Worm (Caenorhabditis elegans) whole organism, late embryonic: Measurements from ENCODE around the gene col-119.
"Not testable (repeated sequence)": the region's sequence is repeated elsewhere in the genome, so short reads cannot be mapped to it uniquely, and the experiment has no call there.

Experiments used
- F13H6.1 ChIP-seq: sonication (generic microtip); optimal IDR thresholded peaks from 2 replicates; lab custom pipeline; 2016; ENCODE audit warnings: missing genetic modification characterization, missing compliant biosample characterization
- K02D7.2 ChIP-seq: sonication (generic microtip); optimal IDR thresholded peaks from 2 replicates; lab custom pipeline; 2017; ENCODE audit warnings: mild to moderate bottlenecking, missing genetic modification characterization, missing compliant biosample characterization
- K09A11.1 ChIP-seq: sonication (generic microtip); optimal IDR thresholded peaks from 2 replicates; lab custom pipeline; 2017; ENCODE audit warnings: antibody characterized with exemption, mild to moderate bottlenecking, missing genetic modification characterization, missing compliant biosample characterization; ENCODE audit not compliant: insufficient read depth
- Y22D7AL.16 ChIP-seq: sonication (generic microtip); optimal IDR thresholded peaks from 2 replicates; lab custom pipeline; 2016; ENCODE audit warnings: missing genetic modification characterization, missing compliant biosample characterization
- ceh-14 ChIP-seq: sonication (generic microtip); optimal IDR thresholded peaks from 2 replicates; lab custom pipeline; 2016; ENCODE audit warnings: missing genotype, missing genetic modification characterization, missing compliant biosample characterization
- ceh-19 ChIP-seq: fragments of 200-800 bp; sonication (Bioruptor generic); optimal IDR thresholded peaks from 2 replicates; lab custom pipeline; 2018; ENCODE audit warnings: mild to moderate bottlenecking, missing genetic modification characterization, missing compliant biosample characterization
- ceh-2 ChIP-seq: sonication (generic microtip); optimal IDR thresholded peaks from 2 replicates; lab custom pipeline; 2016; ENCODE audit warnings: missing genotype, missing genetic modification characterization, missing compliant biosample characterization
- ceh-34 ChIP-seq: sonication (generic microtip); optimal IDR thresholded peaks from 2 replicates; lab custom pipeline; 2016; ENCODE audit warnings: mild to moderate bottlenecking, missing genetic modification characterization, missing compliant biosample characterization
- ceh-45 ChIP-seq: fragments of 200-800 bp; sonication (Bioruptor generic); IDR thresholded peaks from 2 replicates; pipeline ENCODE4 v1.3.6; 2022; ENCODE audit warnings: missing genetic modification reagents, missing genetic modification characterization, missing compliant biosample characterization
- dve-1 ChIP-seq: sonication (generic microtip); optimal IDR thresholded peaks from 2 replicates; lab custom pipeline; 2017; ENCODE audit warnings: antibody characterized with exemption, mild to moderate bottlenecking, missing genetic modification characterization, missing compliant biosample characterization
- ets-4 ChIP-seq: sonication (generic microtip); optimal IDR thresholded peaks from 2 replicates; lab custom pipeline; 2016; ENCODE audit warnings: missing genetic modification characterization, missing compliant biosample characterization
- eyg-1 ChIP-seq: sonication (generic microtip); optimal IDR thresholded peaks from 2 replicates; lab custom pipeline; 2016; ENCODE audit warnings: missing genotype, missing genetic modification characterization, missing compliant biosample characterization
- fkh-10 ChIP-seq: fragments of 150-350 bp; optimal IDR thresholded peaks from 2 replicates; lab custom pipeline; 2014; ENCODE audit warnings: missing biosample characterization, missing genetic modification reagents, missing genetic modification characterization
- hlh-15 ChIP-seq: sonication (generic microtip); optimal IDR thresholded peaks from 2 replicates; lab custom pipeline; 2016; ENCODE audit warnings: missing genetic modification characterization, missing compliant biosample characterization
- hlh-30 ChIP-seq: sonication (generic microtip); optimal IDR thresholded peaks from 2 replicates; lab custom pipeline; 2017; ENCODE audit warnings: antibody characterized with exemption, missing genetic modification characterization, missing compliant biosample characterization; ENCODE audit not compliant: insufficient read depth
- hlh-6 ChIP-seq: sonication (generic microtip); optimal IDR thresholded peaks from 2 replicates; lab custom pipeline; 2016; ENCODE audit warnings: missing genotype, missing genetic modification characterization, missing compliant biosample characterization
- lin-11 ChIP-seq: fragments of 200-800 bp; sonication (Bioruptor generic); optimal IDR thresholded peaks from 2 replicates; lab custom pipeline; 2018; ENCODE audit warnings: mild to moderate bottlenecking, missing genetic modification characterization, missing compliant biosample characterization
- madf-2 ChIP-seq: sonication (generic microtip); optimal IDR thresholded peaks from 2 replicates; lab custom pipeline; 2017; ENCODE audit warnings: missing genetic modification characterization, missing compliant biosample characterization
- mec-3 ChIP-seq: sonication (generic microtip); optimal IDR thresholded peaks from 2 replicates; lab custom pipeline; 2016; ENCODE audit warnings: borderline replicate concordance, missing genetic modification characterization, missing compliant biosample characterization
- nfya-1 ChIP-seq: sonication (generic microtip); optimal IDR thresholded peaks from 2 replicates; lab custom pipeline; 2017; ENCODE audit warnings: missing genetic modification characterization, mild to moderate bottlenecking, missing compliant biosample characterization, antibody characterized with exemption, moderate library complexity
- nhr-232 ChIP-seq: sonication (generic microtip); optimal IDR thresholded peaks from 2 replicates; lab custom pipeline; 2016; ENCODE audit warnings: missing genetic modification characterization, missing compliant biosample characterization
- pat-9 ChIP-seq: fragments of 200-800 bp; sonication (Bioruptor generic); optimal IDR thresholded peaks from 2 replicates; lab custom pipeline; 2018; ENCODE audit warnings: mild to moderate bottlenecking, missing genetic modification characterization, moderate library complexity, missing compliant biosample characterization
- pax-1 ChIP-seq: fragments of 150-350 bp; optimal IDR thresholded peaks from 2 replicates; lab custom pipeline; 2014; ENCODE audit warnings: missing biosample characterization, missing genetic modification characterization
- pha-2 ChIP-seq: sonication (generic microtip); optimal IDR thresholded peaks from 2 replicates; lab custom pipeline; 2017; ENCODE audit warnings: mild to moderate bottlenecking, missing genetic modification characterization, missing compliant biosample characterization
- pha-4 ChIP-seq: fragments of 150-350 bp; optimal IDR thresholded peaks from 2 replicates; lab custom pipeline; 2018; ENCODE audit warnings: missing biosample characterization, missing genetic modification reagents, missing genetic modification characterization
- pros-1 ChIP-seq: fragments of 150-350 bp; optimal IDR thresholded peaks from 2 replicates; lab custom pipeline; 2014; ENCODE audit warnings: missing biosample characterization, missing genetic modification reagents, missing genetic modification characterization
- rnt-1 ChIP-seq: sonication (generic microtip); optimal IDR thresholded peaks from 2 replicates; lab custom pipeline; 2016; ENCODE audit warnings: missing genetic modification characterization, missing compliant biosample characterization
- sox-2 ChIP-seq: fragments of 200-800 bp; sonication (Bioruptor generic); IDR thresholded peaks from 2 replicates; pipeline ENCODE4 v1.3.6; 2022; ENCODE audit warnings: missing genetic modification reagents, missing genetic modification characterization, missing compliant biosample characterization
- syd-9 ChIP-seq: sonication (generic microtip); optimal IDR thresholded peaks from 2 replicates; lab custom pipeline; 2016; ENCODE audit warnings: mild to moderate bottlenecking, missing genetic modification characterization, moderate library complexity, missing compliant biosample characterization
- tbx-7 ChIP-seq: sonication (generic microtip); optimal IDR thresholded peaks from 2 replicates; lab custom pipeline; 2016; ENCODE audit warnings: missing genotype, missing genetic modification characterization, missing compliant biosample characterization
- ttx-3 ChIP-seq: sonication (generic microtip); optimal IDR thresholded peaks from 2 replicates; lab custom pipeline; 2016; ENCODE audit warnings: missing genetic modification reagents, missing genetic modification characterization, missing compliant biosample characterization
- unc-3 ChIP-seq, 2 experiments: fragments of 200-800 bp in 1 of 2; sonication (Bioruptor generic) in 1 of 2; sonication (generic microtip) in 1 of 2; conservative IDR thresholded peaks in 1 of 2; optimal IDR thresholded peaks in 1 of 2; 2 replicates each; pipeline versions ENCODE4 v1.3.6 to Lab custom; 2016 to 2022; ENCODE audit warnings: missing compliant biosample characterization in 2 of 2, missing genetic modification characterization in 2 of 2, missing genetic modification reagents in 1 of 2
- unc-55 ChIP-seq: sonication (generic microtip); optimal IDR thresholded peaks from 2 replicates; lab custom pipeline; 2017; ENCODE audit warnings: missing biosample characterization, missing genetic modification reagents, missing genetic modification characterization
- unc-86 ChIP-seq: sonication (generic microtip); optimal IDR thresholded peaks from 2 replicates; lab custom pipeline; 2016; ENCODE audit warnings: missing genetic modification characterization, missing compliant biosample characterization
- zip-5 ChIP-seq: sonication (generic microtip); optimal IDR thresholded peaks from 2 replicates; lab custom pipeline; 2016; ENCODE audit warnings: missing genetic modification characterization, missing compliant biosample characterization
- ztf-16 ChIP-seq: sonication (generic microtip); optimal IDR thresholded peaks from 2 replicates; lab custom pipeline; 2017; ENCODE audit warnings: missing genetic modification characterization, missing compliant biosample characterization

Gene col-119

ce11 chrIV:8965883-8966282 is 13.7 kb downstream of the col-119 start, which contains the start of gene C53B4.2:
C53B4.2 (plus strand) TSS chrIV:8966183.
- TF ChIP-seq hlh-30 (peak; percentile 17), ztf-16 (tag; lab: Kevin White, UChicago) (no peak), mec-3 (tag; lab: Kevin White, UChicago) (no peak)
- TF ChIP-seq, all 69 proteins: peak for 1

ce11 chrIV:8964042-8964441 is 15.6 kb downstream of the col-119 start:
- TF ChIP-seq sox-2 (GFP tag; lab: Robert Waterston, UW): peak; percentile 46
- TF ChIP-seq unc-3 (GFP tag; conservative IDR thresholded peaks at IDR 0.05; lab: Robert Waterston, UW): peak; percentile 75
- TF ChIP-seq unc-3 (tag; optimal IDR thresholded peaks at IDR 0.05; lab: Kevin White, UChicago): not testable (repeated sequence)

DNA sequence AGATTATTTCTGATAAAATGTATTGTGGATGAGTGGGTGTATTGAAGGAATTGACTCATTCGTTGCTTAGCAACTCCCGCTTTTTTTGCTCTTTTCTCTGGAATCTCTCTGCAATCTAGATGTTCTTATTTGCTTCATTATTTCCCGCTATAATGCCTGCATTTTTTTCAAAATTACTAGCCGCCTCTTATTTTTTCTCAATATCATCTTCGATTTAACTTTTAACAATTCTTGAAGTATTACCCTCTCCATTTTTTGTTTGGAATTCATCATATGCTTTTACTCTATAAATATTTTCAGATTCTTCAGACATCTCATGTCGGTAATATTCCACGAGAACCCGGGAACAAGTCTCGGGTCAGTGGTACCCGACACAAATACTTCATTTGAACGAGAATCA is 23.4 kb downstream of the col-119 start, which contains the start of gene tpra-1:
TSS of gene tpra-1 (plus strand) at position 301 of the 400 bp plus-strand sequence.
- TF ChIP-seq ceh-34 (no peak), rnt-1 (tag; lab: Kevin White, UChicago) (no peak), ceh-19 (GFP tag; lab: Kevin White, UChicago) (no peak), hlh-15 (tag; lab: Kevin White, UChicago) (no peak), dve-1 (tag; lab: Kevin White, UChicago) (no peak), Y22D7AL.16 (tag; lab: Kevin White, UChicago) (no peak), pax-1 (tag; lab: Kevin White, UChicago) (no peak), nfya-1 (tag; lab: Kevin White, UChicago) (no peak), fkh-10 (no peak), nhr-232 (tag; lab: Kevin White, UChicago) (no peak), hlh-6 (no peak), tbx-7 (no peak), pha-2 (tag; lab: Kevin White, UChicago) (no peak), pros-1 (tag; lab: Kevin White, UChicago) (no peak), ttx-3 (no peak)

- TF ChIP-seq F13H6.1 (tag; lab: Kevin White, UChicago) (no peak), K09A11.1 (tag; lab: Kevin White, UChicago) (no peak), unc-55 (GFP tag; lab: Kevin White, UChicago) (no peak), unc-86 (tag; lab: Kevin White, UChicago) (no peak), pha-4 (tag; lab: Kevin White, UChicago) (no peak), lin-11 (no peak), ets-4 (no peak), pat-9 (tag; lab: Kevin White, UChicago) (no peak), eyg-1 (no peak), hlh-6 (no peak), ceh-45 (no peak), ceh-14 (tag; lab: Kevin White, UChicago) (no peak), mec-3 (tag; lab: Kevin White, UChicago) (no peak), ceh-2 (no peak), K02D7.2 (tag; lab: Kevin White, UChicago) (no peak), zip-5 (tag; lab: Kevin White, UChicago) (no peak), syd-9 (tag; lab: Kevin White, UChicago) (no peak), tbx-7 (no peak), madf-2 (tag; lab: Kevin White, UChicago) (no peak)
Observed at ce11 chrIV:8954126-8954525, 25.5 kb downstream of the col-119 start.
